Worm (Caenorhabditis elegans) whole organism, young adult: ENCODE measurements around the gene T11G6.3.

ENCODE experiments used
- F22D6.2 ChIP-seq: sonication (generic microtip); optimal IDR thresholded peaks from 2 replicates; lab custom pipeline; 2016; ENCODE audit warnings: mild to moderate bottlenecking, missing genetic modification characterization, missing compliant biosample characterization
- F49E8.2 ChIP-seq: sonication (generic microtip); optimal IDR thresholded peaks from 3 replicates; lab custom pipeline; 2017; ENCODE audit warnings: missing genetic modification characterization, mild to moderate bottlenecking, missing compliant biosample characterization, antibody characterized with exemption, moderate library complexity; ENCODE audit not compliant: insufficient read depth
- F57C9.4 ChIP-seq: sonication (generic microtip); optimal IDR thresholded peaks from 2 replicates; lab custom pipeline; 2017; ENCODE audit warnings: mild to moderate bottlenecking, missing genetic modification characterization, missing compliant biosample characterization
- T26A5.8 ChIP-seq: sonication (generic microtip); optimal IDR thresholded peaks from 2 replicates; lab custom pipeline; 2016; ENCODE audit warnings: missing genetic modification characterization, missing compliant biosample characterization
- akir-1 ChIP-seq: fragments of 200-800 bp; sonication (Bioruptor generic); optimal IDR thresholded peaks from 2 replicates; lab custom pipeline; 2018; ENCODE audit warnings: mild to moderate bottlenecking, missing genetic modification characterization, moderate library complexity, missing compliant biosample characterization
- ceh-91 ChIP-seq: fragments of 200-800 bp; sonication (Bioruptor generic); IDR thresholded peaks from 2 replicates; pipeline ENCODE4 v1.3.6; 2022; ENCODE audit warnings: missing genetic modification reagents, missing genetic modification characterization, missing compliant biosample characterization
- die-1 ChIP-seq: sonication (generic microtip); optimal IDR thresholded peaks from 2 replicates; lab custom pipeline; 2016; ENCODE audit warnings: missing genotype, mild to moderate bottlenecking, missing genetic modification characterization, missing compliant biosample characterization
- dox-1 ChIP-seq: fragments of 200-800 bp; sonication (Bioruptor generic); IDR thresholded peaks from 2 replicates; pipeline ENCODE4 v1.3.6; 2022; ENCODE audit warnings: missing genetic modification reagents, missing genetic modification characterization, missing compliant biosample characterization
- nfyb-1 ChIP-seq: fragments of 200-800 bp; sonication (Bioruptor generic); IDR thresholded peaks from 2 replicates; pipeline ENCODE4 v1.3.6; 2022; ENCODE audit warnings: missing genetic modification reagents, missing genetic modification characterization, missing compliant biosample characterization
- nhr-80 ChIP-seq: sonication (generic microtip); optimal IDR thresholded peaks from 2 replicates; lab custom pipeline; 2016; ENCODE audit warnings: missing genetic modification characterization, missing compliant biosample characterization
- sea-2 ChIP-seq: fragments of 200-800 bp; sonication (Bioruptor generic); IDR thresholded peaks from 2 replicates; pipeline ENCODE4 v1.3.6; 2022; ENCODE audit warnings: missing genetic modification characterization, missing compliant biosample characterization
- snpc-3.4 ChIP-seq: sonication (generic microtip); optimal IDR thresholded peaks from 2 replicates; lab custom pipeline; 2017; ENCODE audit warnings: missing genetic modification characterization, mild to moderate bottlenecking, missing compliant biosample characterization, antibody characterized with exemption, moderate library complexity, missing genotype, missing genetic modification reagents
- ztf-3 ChIP-seq: fragments of 200-800 bp; sonication (Bioruptor generic); optimal IDR thresholded peaks from 2 replicates; lab custom pipeline; 2018; ENCODE audit warnings: mild to moderate bottlenecking, missing genetic modification characterization, missing compliant biosample characterization

ce11 chrIV:10815950-10816349, 39.1 kb downstream of the T11G6.3 start:
- TF ChIP-seq nhr-80 (tag; lab: Kevin White, UChicago) (no peak), ceh-91 (GFP tag; lab: Robert Waterston, UW) (no peak), ztf-3 (GFP tag; lab: Kevin White, UChicago) (no peak), akir-1 (GFP tag; lab: Kevin White, UChicago) (no peak), die-1 (tag; lab: Kevin White, UChicago) (no peak), nfyb-1 (GFP tag; lab: Robert Waterston, UW) (no peak), F49E8.2 (tag; lab: Kevin White, UChicago) (no peak), sea-2 (GFP tag; lab: Robert Waterston, UW) (no peak), T26A5.8 (tag; lab: Kevin White, UChicago) (no peak), dox-1 (GFP tag; lab: Robert Waterston, UW) (no peak), F57C9.4 (tag; lab: Kevin White, UChicago) (no peak), snpc-3.4 (no peak), F22D6.2 (tag; lab: Kevin White, UChicago) (no peak)
